Fruit fly (Drosophila melanogaster): ENCODE results near the gene CG14710.

DNA sequence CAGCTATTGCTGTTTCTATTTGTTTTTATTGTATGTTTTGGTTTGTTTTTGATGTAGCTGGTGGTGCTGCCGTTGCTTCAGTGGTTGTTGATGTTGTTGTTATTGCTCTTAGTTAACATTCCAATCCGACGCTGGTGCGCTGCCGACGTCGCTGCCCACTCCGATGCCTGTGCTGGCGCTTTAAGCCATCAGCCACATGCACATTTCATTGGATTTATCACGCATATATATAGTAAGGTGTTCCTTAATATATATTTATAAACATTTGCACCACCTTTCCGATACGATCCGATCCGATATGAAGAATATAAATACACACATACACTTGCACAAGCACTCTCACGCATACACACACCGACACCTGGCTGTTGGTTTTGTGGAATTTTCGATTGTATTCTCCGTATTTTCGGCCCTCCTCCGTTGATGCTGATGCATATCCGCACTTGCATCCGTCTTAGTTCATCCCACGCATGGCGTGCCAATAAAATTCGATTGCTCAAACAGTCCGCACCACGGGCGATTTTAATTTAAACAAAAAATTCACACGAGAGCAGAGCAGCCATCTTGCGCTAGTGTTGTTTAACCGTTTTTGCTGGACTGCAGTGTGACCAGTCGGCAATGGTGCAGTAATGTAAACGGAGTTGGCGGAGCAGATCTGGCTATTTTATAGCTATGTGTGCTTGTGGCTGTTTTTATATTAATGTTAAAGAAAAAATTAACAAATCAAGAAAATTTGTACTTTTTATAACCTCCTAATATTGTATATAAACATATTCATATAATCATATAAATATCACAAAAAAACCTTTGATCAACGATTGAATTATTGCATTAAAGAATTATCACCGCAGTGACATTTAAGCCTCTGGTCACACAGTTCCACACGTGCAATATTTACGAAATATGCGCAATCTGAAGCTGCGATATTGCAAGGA, 30.5 kb downstream of the CG14710 start, which contains the start of the genes Csk and Elp1:
- TF ChIP-seq CG3032 (tag; optimal IDR thresholded peaks at IDR 0.05) (peak; percentile 56), Eip75B (GFP tag; optimal IDR thresholded peaks at IDR 0.05) (peak; percentile 42), lz (GFP tag; optimal IDR thresholded peaks at IDR 0.05) (peak; percentile 45), Lpt (GFP tag; optimal IDR thresholded peaks at IDR 0.05) (peak; percentile 2), Sox15 (GFP tag; optimal IDR thresholded peaks at IDR 0.05) (peak; percentile 22), Blimp-1 (GFP tag; optimal IDR thresholded peaks at IDR 0.05) (no peak), Smox (GFP tag; optimal IDR thresholded peaks at IDR 0.05) (peak; percentile 29), Sox102F (GFP tag; optimal IDR thresholded peaks at IDR 0.05) (peak; percentile 57), Met (GFP tag; optimal IDR thresholded peaks at IDR 0.05) (peak; percentile 60), CG8632 (GFP tag; optimal IDR thresholded peaks at IDR 0.05) (no peak), CG6854 (GFP tag; optimal IDR thresholded peaks at IDR 0.05) (no peak), CG9139 (GFP tag; optimal IDR thresholded peaks at IDR 0.05) (no peak), CG7368 (GFP tag; optimal IDR thresholded peaks at IDR 0.05) (no peak), Hr39 (GFP tag; optimal IDR thresholded peaks at IDR 0.05) (peak; percentile 41)

Measured in whole organism, prepupa.